Fruit fly (Drosophila melanogaster): ENCODE data around the gene Hus1-like.

The Hus1-like gene

dm6 chr3R:4821098-4821605 is 9.3 kb upstream of the Hus1-like start, which contains the start of gene CG14657 (continued):
- peak; percentile 82; the same call in 2 of the 3 replicates for TF ChIP-seq zen2 (GFP tag; IDR thresholded peaks at IDR 0.05; ENCODE audit: partially characterized antibody)
- TF ChIP-seq tx (GFP tag; optimal IDR thresholded peaks at IDR 0.05) = peak; percentile 10
- TF ChIP-seq CG2116 (GFP tag; optimal IDR thresholded peaks at IDR 0.05) = peak; percentile 88
- TF ChIP-seq YL-1 (GFP tag; optimal IDR thresholded peaks at IDR 0.05) = peak; percentile 86
- no peak for TF ChIP-seq tll (GFP tag; optimal IDR thresholded peaks at IDR 0.05)
- TF ChIP-seq CG10431 (GFP tag; optimal IDR thresholded peaks at IDR 0.05) = peak; percentile 64
- TF ChIP-seq Hr3 (GFP tag; optimal IDR thresholded peaks at IDR 0.05) = no peak
- no peak for TF ChIP-seq lola (GFP tag; optimal IDR thresholded peaks at IDR 0.05)
- peak; percentile 76; the same call in 1 of the 3 replicates for TF ChIP-seq CG34422 (GFP tag; IDR thresholded peaks at IDR 0.05)
- peak; percentile 94 for TF ChIP-seq hbn (GFP tag; IDR thresholded peaks at IDR 0.05; ENCODE audit: partially characterized antibody)
- peak; percentile 56 for TF ChIP-seq CG3847 (GFP tag; IDR thresholded peaks at IDR 0.05)
- peak; percentile 29 for TF ChIP-seq nmo (GFP tag; optimal IDR thresholded peaks at IDR 0.05)
- TF ChIP-seq crp (GFP tag; optimal IDR thresholded peaks at IDR 0.05) = peak in 1 of 2 experiments; percentile 81
- peak; percentile 89 for TF ChIP-seq Doc3 (GFP tag; IDR thresholded peaks at IDR 0.05; ENCODE audit: partially characterized antibody)
- peak; percentile 39 for TF ChIP-seq CG10147 (GFP tag; optimal IDR thresholded peaks at IDR 0.05)
- TF ChIP-seq CG6854 (GFP tag; optimal IDR thresholded peaks at IDR 0.05) = peak; percentile 8
- TF ChIP-seq Dll (GFP tag; IDR thresholded peaks at IDR 0.05; ENCODE audit: partially characterized antibody) = peak; percentile 98
- TF ChIP-seq CG30431 (GFP tag; optimal IDR thresholded peaks at IDR 0.05) = no peak
- TF ChIP-seq CG16815 (GFP tag; optimal IDR thresholded peaks at IDR 0.05) = no peak
- peak; percentile 74 for TF ChIP-seq trem (tag; optimal IDR thresholded peaks at IDR 0.05)
- peak; percentile 89 for TF ChIP-seq tna (GFP tag; IDR thresholded peaks at IDR 0.05; ENCODE audit: partially characterized antibody)
- no peak for TF ChIP-seq CG4707 (GFP tag; optimal IDR thresholded peaks at IDR 0.05)
- TF ChIP-seq nerfin-1 (tag; optimal IDR thresholded peaks at IDR 0.05) = peak; percentile 15
- no peak for TF ChIP-seq eve (GFP tag; optimal IDR thresholded peaks at IDR 0.05)
- TF ChIP-seq chif (GFP tag; optimal IDR thresholded peaks at IDR 0.05) = no peak
- peak; percentile 76 for TF ChIP-seq CG12659 (GFP tag; optimal IDR thresholded peaks at IDR 0.05)
- TF ChIP-seq bigmax (GFP tag; optimal IDR thresholded peaks at IDR 0.05) = peak; percentile 23
- TF ChIP-seq CG2712 (tag; optimal IDR thresholded peaks at IDR 0.05) = peak; percentile 80
- TF ChIP-seq CG18619 (GFP tag; optimal IDR thresholded peaks at IDR 0.05) = no peak
- peak; percentile 90 for TF ChIP-seq mld (GFP tag; IDR thresholded peaks at IDR 0.05; ENCODE audit: partially characterized antibody)
- TF ChIP-seq ranshi (GFP tag; IDR thresholded peaks at IDR 0.05) = no peak
- peak; percentile 86 for TF ChIP-seq CG16813 (GFP tag; IDR thresholded peaks at IDR 0.05; ENCODE audit: partially characterized antibody)
- TF ChIP-seq row (GFP tag; IDR thresholded peaks at IDR 0.05) = peak; percentile 21; the same call in 1 of the 3 replicates
- peak; percentile 8 for TF ChIP-seq Mes4 (GFP tag; optimal IDR thresholded peaks at IDR 0.05)
- TF ChIP-seq CG13894 (tag; optimal IDR thresholded peaks at IDR 0.05) = no peak
- peak; percentile 44 for TF ChIP-seq CG6683 (GFP tag; optimal IDR thresholded peaks at IDR 0.05)
- TF ChIP-seq onecut (GFP tag; IDR thresholded peaks at IDR 0.05) = no peak
- TF ChIP-seq cwo (GFP tag; optimal IDR thresholded peaks at IDR 0.05) = no peak
- peak; percentile 98 for TF ChIP-seq sna (GFP tag; IDR thresholded peaks at IDR 0.05; ENCODE audit: partially characterized antibody)
- peak; percentile 94 for TF ChIP-seq stwl (tag; optimal IDR thresholded peaks at IDR 0.05)
- TF ChIP-seq sisA (GFP tag; IDR thresholded peaks at IDR 0.05) = no peak
- TF ChIP-seq her (GFP tag; optimal IDR thresholded peaks at IDR 0.05) = no peak
- peak; percentile 84 for TF ChIP-seq CG2129 (GFP tag; IDR thresholded peaks at IDR 0.05; ENCODE audit: partially characterized antibody)
- peak; percentile 13 for TF ChIP-seq CrebB (tag; optimal IDR thresholded peaks at IDR 0.05)
- no peak for TF ChIP-seq dpn (GFP tag; optimal IDR thresholded peaks at IDR 0.05)
- TF ChIP-seq wek (GFP tag; optimal IDR thresholded peaks at IDR 0.05) = no peak
- TF ChIP-seq Lim3 (GFP tag; IDR thresholded peaks at IDR 0.05) = no peak
- peak; percentile 23 for TF ChIP-seq nom (GFP tag; optimal IDR thresholded peaks at IDR 0.05)
